Worm (Caenorhabditis elegans): Measurements from ENCODE around the gene W07G1.7.

The W07G1.7 gene

ce11 chrII:13916040-13916439 lies 50.1 kb downstream of the W07G1.7 start, which contains the start of gene mltn-3:
TSS of gene mltn-3 (plus strand) at chrII:13916340.
- TF ChIP-seq ceh-82 (tag; optimal IDR thresholded peaks at IDR 0.05) (no peak), ztf-4 (tag; optimal IDR thresholded peaks at IDR 0.05) (no peak), mbf-1 (tag; optimal IDR thresholded peaks at IDR 0.05) (no peak), nhr-12 (tag; optimal IDR thresholded peaks at IDR 0.05) (no peak)
